Fruit fly (Drosophila melanogaster): Measurements from ENCODE around the gene Ptp4E.

Ptp4E gene

dm6 chrX:4919040-4919881, 19.7 kb upstream of the Ptp4E start (continued):
- TF ChIP-seq CG11762 (GFP tag; optimal IDR thresholded peaks at IDR 0.05; ENCODE audit: insufficient read depth) = peak; percentile 79
- TF ChIP-seq CG6808 (GFP tag; optimal IDR thresholded peaks at IDR 0.05) = peak; percentile 73
- TF ChIP-seq fd59A (GFP tag; optimal IDR thresholded peaks at IDR 0.05) = peak; percentile 72
- peak; percentile 72 to 79 for TF ChIP-seq salr (GFP tag; optimal IDR thresholded peaks at IDR 0.05)
- TF ChIP-seq esn (GFP tag; optimal IDR thresholded peaks at IDR 0.05) = peak; percentile 58
- peak; percentile 88 for TF ChIP-seq net (GFP tag; optimal IDR thresholded peaks at IDR 0.05)
- TF ChIP-seq CG16779 (tag; optimal IDR thresholded peaks at IDR 0.05) = peak; percentile 62
- peak; percentile 32 for TF ChIP-seq Ets21C (GFP tag; optimal IDR thresholded peaks at IDR 0.05)
- TF ChIP-seq CG10669 (GFP tag; optimal IDR thresholded peaks at IDR 0.05) = peak; percentile 80
- peak; percentile 69 for TF ChIP-seq cyc (GFP tag; optimal IDR thresholded peaks at IDR 0.05)
- peak; percentile 91 for TF ChIP-seq CG15336 (GFP tag; IDR thresholded peaks at IDR 0.05)
- TF ChIP-seq lz (GFP tag; optimal IDR thresholded peaks at IDR 0.05) = peak; percentile 45
- peak; percentile 48 for TF ChIP-seq Smox (GFP tag; optimal IDR thresholded peaks at IDR 0.05)
- TF ChIP-seq Eip93F (GFP tag; optimal IDR thresholded peaks at IDR 0.05) = no peak
- TF ChIP-seq achi (GFP tag; optimal IDR thresholded peaks at IDR 0.05) = peak; percentile 82
- TF ChIP-seq Blimp-1 (GFP tag; optimal IDR thresholded peaks at IDR 0.05) = peak; percentile 77
- TF ChIP-seq Met (GFP tag; optimal IDR thresholded peaks at IDR 0.05) = peak; percentile 60
- peak; percentile 85 for TF ChIP-seq CG11902 (GFP tag; optimal IDR thresholded peaks at IDR 0.05)
- TF ChIP-seq spab (GFP tag; optimal IDR thresholded peaks at IDR 0.05) = peak; percentile 62
- peak; percentile 81 for TF ChIP-seq CG6276 (GFP tag; optimal IDR thresholded peaks at IDR 0.05)
- TF ChIP-seq Sox14 (GFP tag; optimal IDR thresholded peaks at IDR 0.05) = peak; percentile 75
- peak; percentile 87 for TF ChIP-seq CG11294 (GFP tag; IDR thresholded peaks at IDR 0.05)
- TF ChIP-seq CG8319 (GFP tag; optimal IDR thresholded peaks at IDR 0.05) = peak; percentile 84
- TF ChIP-seq CG34406 (GFP tag; optimal IDR thresholded peaks at IDR 0.05) = peak; percentile 74
- TF ChIP-seq Hr39 (GFP tag; optimal IDR thresholded peaks at IDR 0.05) = peak; percentile 63
- peak; percentile 86 for TF ChIP-seq Eip75B (GFP tag; optimal IDR thresholded peaks at IDR 0.05)
- peak; percentile 86 for TF ChIP-seq acj6 (GFP tag; optimal IDR thresholded peaks at IDR 0.05)
- TF ChIP-seq CG1621 (tag; optimal IDR thresholded peaks at IDR 0.05) = peak; percentile 80
- peak; percentile 81 for TF ChIP-seq CG8632 (GFP tag; optimal IDR thresholded peaks at IDR 0.05)
- TF ChIP-seq dsx (GFP tag; optimal IDR thresholded peaks at IDR 0.05; ENCODE audit: poor library complexity, severe bottlenecking) = peak; percentile 79
- TF ChIP-seq vri (GFP tag; optimal IDR thresholded peaks at IDR 0.05) = no peak

DNA sequence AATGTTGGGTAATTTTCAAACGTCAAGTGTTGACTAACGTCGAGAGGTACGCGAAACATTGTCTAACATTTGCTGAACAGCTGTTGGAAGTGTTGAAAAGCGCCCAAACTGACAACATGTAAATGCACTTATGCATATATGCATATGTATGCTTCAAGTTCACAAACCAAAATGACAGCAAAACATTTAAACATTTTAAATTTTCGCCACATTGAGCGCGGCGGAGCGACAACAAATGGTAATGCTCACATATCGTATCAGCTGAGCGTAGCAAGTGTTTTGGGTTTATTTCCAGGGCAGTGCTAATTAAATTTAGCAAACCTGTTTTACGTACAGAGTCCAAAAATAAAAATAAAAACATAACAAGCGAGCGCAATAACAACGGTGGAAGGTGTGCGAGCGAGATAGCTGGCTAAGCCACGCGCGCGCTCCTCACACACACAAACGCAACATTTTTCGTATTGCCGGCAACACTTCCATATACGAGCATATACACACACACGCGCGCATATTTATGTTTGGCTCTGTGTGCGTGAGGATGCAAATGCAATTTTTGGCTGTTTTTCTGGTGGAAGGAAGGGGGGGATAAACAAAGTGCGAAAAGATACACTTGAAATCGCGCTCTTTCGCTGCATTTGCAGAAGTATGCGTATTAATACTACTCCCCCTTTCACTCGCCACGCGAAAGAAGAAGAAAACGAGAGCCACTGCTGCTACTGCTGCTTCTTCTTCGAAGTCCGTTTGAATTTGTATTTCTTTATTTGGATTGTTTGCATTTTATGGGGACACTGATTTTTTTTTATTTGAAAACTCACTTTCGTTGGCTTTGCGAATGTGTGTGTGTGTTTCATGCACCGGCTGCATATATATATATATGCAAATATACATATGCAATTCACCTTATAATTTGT, 8.6 kb upstream of the Ptp4E start:
- peak; percentile 47 for TF ChIP-seq cyc (GFP tag; optimal IDR thresholded peaks at IDR 0.05)
- no peak for TF ChIP-seq spab (GFP tag; optimal IDR thresholded peaks at IDR 0.05)
- TF ChIP-seq Ets21C (GFP tag; optimal IDR thresholded peaks at IDR 0.05) = peak; percentile 42
- TF ChIP-seq dsx (GFP tag; optimal IDR thresholded peaks at IDR 0.05; ENCODE audit: poor library complexity, severe bottlenecking) = peak; percentile 70
- no peak for TF ChIP-seq CG10669 (GFP tag; optimal IDR thresholded peaks at IDR 0.05)
- peak; percentile 55 for TF ChIP-seq net (GFP tag; optimal IDR thresholded peaks at IDR 0.05)
- TF ChIP-seq CG32006 (GFP tag; optimal IDR thresholded peaks at IDR 0.05) = peak; percentile 30
- no peak for TF ChIP-seq Gug (GFP tag; IDR thresholded peaks at IDR 0.05)
- TF ChIP-seq CG16779 (tag; optimal IDR thresholded peaks at IDR 0.05) = no peak
- TF ChIP-seq CG6792 (GFP tag; optimal IDR thresholded peaks at IDR 0.05) = no peak
- TF ChIP-seq CG6163 (GFP tag; IDR thresholded peaks at IDR 0.05) = no peak
- no peak for TF ChIP-seq CG11294 (GFP tag; IDR thresholded peaks at IDR 0.05)
- peak; percentile 23 for TF ChIP-seq acj6 (GFP tag; optimal IDR thresholded peaks at IDR 0.05)
- peak; percentile 44 for TF ChIP-seq Hr39 (GFP tag; optimal IDR thresholded peaks at IDR 0.05)
- no peak for TF ChIP-seq Sox15 (GFP tag; optimal IDR thresholded peaks at IDR 0.05)
- peak in 1 of 2 experiments; percentile 42 for TF ChIP-seq ss (GFP tag; optimal IDR thresholded peaks at IDR 0.05)
- TF ChIP-seq Hr4 (GFP tag; optimal IDR thresholded peaks at IDR 0.05) = no peak
- peak; percentile 59 for TF ChIP-seq esn (GFP tag; optimal IDR thresholded peaks at IDR 0.05)
- peak; percentile 76 for TF ChIP-seq vri (GFP tag; optimal IDR thresholded peaks at IDR 0.05)
- peak; percentile 64 for TF ChIP-seq Met (GFP tag; optimal IDR thresholded peaks at IDR 0.05)
- TF ChIP-seq CG9139 (GFP tag; optimal IDR thresholded peaks at IDR 0.05) = no peak
- TF ChIP-seq CG3032 (tag; optimal IDR thresholded peaks at IDR 0.05) = no peak
- TF ChIP-seq CG8632 (GFP tag; optimal IDR thresholded peaks at IDR 0.05) = peak; percentile 6
- TF ChIP-seq fd59A (GFP tag; optimal IDR thresholded peaks at IDR 0.05) = no peak
- peak; percentile 35 for TF ChIP-seq CG10631 (GFP tag; optimal IDR thresholded peaks at IDR 0.05)
- peak; percentile 19 for TF ChIP-seq CG7368 (GFP tag; optimal IDR thresholded peaks at IDR 0.05)
- peak; percentile 34 for TF ChIP-seq CG31627 (GFP tag; optimal IDR thresholded peaks at IDR 0.05)
- no peak for TF ChIP-seq CG1621 (tag; optimal IDR thresholded peaks at IDR 0.05)
- TF ChIP-seq salr (GFP tag; optimal IDR thresholded peaks at IDR 0.05) = no peak
